Worm (Caenorhabditis elegans) whole organism, L2 larva: Measurements from ENCODE around the gene F17A2.13.

ENCODE experiments used
- C34F6.9 ChIP-seq: fragments of 150-350 bp; optimal IDR thresholded peaks from 2 replicates; lab custom pipeline; 2014; ENCODE audit warnings: missing biosample characterization, missing genetic modification characterization
- F13H6.1 ChIP-seq: sonication (generic microtip); optimal IDR thresholded peaks from 2 replicates; lab custom pipeline; 2016; ENCODE audit warnings: missing genetic modification characterization, missing compliant biosample characterization
- R02D3.7 ChIP-seq: fragments of 150-350 bp; optimal IDR thresholded peaks from 2 replicates; lab custom pipeline; 2014; ENCODE audit warnings: missing biosample characterization, missing genetic modification characterization
- ZK546.5 ChIP-seq: sonication (generic microtip); optimal IDR thresholded peaks from 2 replicates; lab custom pipeline; 2017; ENCODE audit warnings: missing biosample characterization, missing genetic modification characterization
- aly-2 ChIP-seq: fragments of 150-350 bp; optimal IDR thresholded peaks from 2 replicates; lab custom pipeline; 2014; ENCODE audit warnings: missing biosample characterization, missing genetic modification characterization
- ama-1 ChIP-seq: fragments of 150-350 bp; optimal IDR thresholded peaks from 2 replicates; lab custom pipeline; 2018; ENCODE audit warnings: inconsistent platforms
- ceh-16 ChIP-seq: fragments of 150-350 bp; optimal IDR thresholded peaks from 2 replicates; lab custom pipeline; 2014; ENCODE audit warnings: missing biosample characterization, missing genetic modification characterization
- ceh-82 ChIP-seq: fragments of 150-350 bp; optimal IDR thresholded peaks from 2 replicates; lab custom pipeline; 2014; ENCODE audit warnings: missing biosample characterization, missing genetic modification characterization
- crh-2 ChIP-seq: sonication (generic microtip); optimal IDR thresholded peaks from 2 replicates; lab custom pipeline; 2017; ENCODE audit warnings: missing biosample characterization, missing genetic modification characterization
- dmd-4 ChIP-seq: sonication (generic microtip); optimal IDR thresholded peaks from 2 replicates; lab custom pipeline; 2017; ENCODE audit warnings: missing biosample characterization, missing genetic modification characterization
- egl-27 ChIP-seq: sonication (generic microtip); optimal IDR thresholded peaks from 3 replicates; lab custom pipeline; 2017; ENCODE audit warnings: missing biosample characterization, missing genetic modification reagents, missing genetic modification characterization
- elt-1 ChIP-seq: fragments of 150-350 bp; optimal IDR thresholded peaks from 2 replicates; lab custom pipeline; 2014; ENCODE audit warnings: missing biosample characterization, missing genetic modification characterization
- elt-3 ChIP-seq: sonication (generic microtip); optimal IDR thresholded peaks from 2 replicates; lab custom pipeline; 2017; ENCODE audit warnings: missing biosample characterization, missing genetic modification characterization
- gmeb-1 ChIP-seq: fragments of 150-350 bp; optimal IDR thresholded peaks from 2 replicates; lab custom pipeline; 2014; ENCODE audit warnings: missing biosample characterization, missing genetic modification characterization
- lin-13 ChIP-seq: fragments of 150-350 bp; optimal IDR thresholded peaks from 2 replicates; lab custom pipeline; 2014; ENCODE audit warnings: missing biosample characterization, missing genetic modification reagents, missing genetic modification characterization
- lin-39 ChIP-seq: fragments of 150-350 bp; optimal IDR thresholded peaks from 2 replicates; lab custom pipeline; 2014; ENCODE audit warnings: missing biosample characterization, missing genetic modification reagents, missing genetic modification characterization
- lsy-2 ChIP-seq, 2 experiments: fragments of 150-350 bp in 1 of 2; sonication (generic microtip) in 1 of 2; optimal IDR thresholded peaks; 2 replicates each; lab custom pipeline; 2014 to 2017; ENCODE audit warnings: missing biosample characterization in 2 of 2, missing genetic modification characterization in 2 of 2
- mab-5 ChIP-seq: fragments of 150-350 bp; optimal IDR thresholded peaks from 2 replicates; lab custom pipeline; 2014; ENCODE audit warnings: missing biosample characterization, missing genetic modification characterization
- mdl-1 ChIP-seq, 2 experiments: fragments of 150-350 bp in 1 of 2; sonication (generic microtip) in 1 of 2; optimal IDR thresholded peaks; 2 replicates each; lab custom pipeline; 2017; ENCODE audit warnings: missing biosample characterization in 2 of 2, missing genetic modification characterization in 2 of 2
- nhr-10 ChIP-seq: sonication (generic microtip); optimal IDR thresholded peaks from 2 replicates; lab custom pipeline; 2017; ENCODE audit warnings: missing biosample characterization, missing genetic modification characterization
- nhr-11 ChIP-seq: fragments of 150-350 bp; optimal IDR thresholded peaks from 2 replicates; lab custom pipeline; 2014; ENCODE audit warnings: missing biosample characterization, missing genetic modification characterization
- nhr-12 ChIP-seq: fragments of 150-350 bp; optimal IDR thresholded peaks from 2 replicates; lab custom pipeline; 2014; ENCODE audit warnings: missing biosample characterization, missing genetic modification characterization
- nhr-21 ChIP-seq: fragments of 150-350 bp; optimal IDR thresholded peaks from 2 replicates; lab custom pipeline; 2014; ENCODE audit warnings: missing biosample characterization, missing genetic modification characterization
- nhr-23 ChIP-seq: fragments of 150-350 bp; optimal IDR thresholded peaks from 2 replicates; lab custom pipeline; 2014; ENCODE audit warnings: missing biosample characterization, missing genetic modification reagents, missing genetic modification characterization
- nhr-237 ChIP-seq: fragments of 150-350 bp; optimal IDR thresholded peaks from 2 replicates; lab custom pipeline; 2014; ENCODE audit warnings: missing biosample characterization, missing genetic modification characterization
- nhr-25 ChIP-seq: fragments of 150-350 bp; sonication (generic microtip); optimal IDR thresholded peaks from 3 replicates; lab custom pipeline; 2014; ENCODE audit warnings: missing biosample characterization, missing genetic modification characterization
- nhr-6 ChIP-seq: fragments of 150-350 bp; optimal IDR thresholded peaks from 2 replicates; lab custom pipeline; 2014; ENCODE audit warnings: missing biosample characterization, missing genetic modification characterization
- nhr-77 ChIP-seq: fragments of 150-350 bp; optimal IDR thresholded peaks from 2 replicates; lab custom pipeline; 2014; ENCODE audit warnings: missing biosample characterization, missing genetic modification characterization
- peb-1 ChIP-seq: fragments of 150-350 bp; optimal IDR thresholded peaks from 2 replicates; lab custom pipeline; 2014; ENCODE audit warnings: missing biosample characterization, missing genetic modification characterization
- sma-3 ChIP-seq: sonication (generic microtip); optimal IDR thresholded peaks from 2 replicates; lab custom pipeline; 2016; ENCODE audit warnings: missing genetic modification reagents, missing genetic modification characterization, missing compliant biosample characterization
- sma-9 ChIP-seq, 2 experiments: fragments of 150-350 bp in 1 of 2; sonication (generic microtip) in 1 of 2; optimal IDR thresholded peaks; 2 replicates each; lab custom pipeline; 2014 to 2016; ENCODE audit warnings: missing genetic modification characterization in 2 of 2, mild to moderate bottlenecking in 1 of 2, missing biosample characterization in 1 of 2, missing compliant biosample characterization in 1 of 2, missing genetic modification reagents in 1 of 2, moderate library complexity in 1 of 2
- snpc-4 ChIP-seq: fragments of 150-350 bp; optimal IDR thresholded peaks from 2 replicates; lab custom pipeline; 2014; ENCODE audit warnings: missing biosample characterization, missing genetic modification characterization
- unc-39 ChIP-seq: fragments of 150-350 bp; optimal IDR thresholded peaks from 2 replicates; lab custom pipeline; 2014; ENCODE audit warnings: missing biosample characterization, missing genetic modification characterization
- unc-55 ChIP-seq: fragments of 150-350 bp; sonication (generic microtip); optimal IDR thresholded peaks from 3 replicates; lab custom pipeline; 2014; ENCODE audit warnings: missing biosample characterization, missing genetic modification reagents, missing genetic modification characterization
- unc-62 ChIP-seq: fragments of 150-350 bp; optimal IDR thresholded peaks from 2 replicates; lab custom pipeline; 2014; ENCODE audit warnings: missing biosample characterization, missing genetic modification reagents, missing genetic modification characterization
- zag-1 ChIP-seq: fragments of 150-350 bp; optimal IDR thresholded peaks from 2 replicates; lab custom pipeline; 2014; ENCODE audit warnings: missing biosample characterization, missing genetic modification characterization
- ztf-1 ChIP-seq: fragments of 200-800 bp; sonication (Bioruptor generic); conservative IDR thresholded peaks from 2 replicates; pipeline ENCODE4 v1.3.6; 2022; ENCODE audit warnings: missing genetic modification characterization, missing compliant biosample characterization
- ztf-4 ChIP-seq: fragments of 150-350 bp; optimal IDR thresholded peaks from 2 replicates; lab custom pipeline; 2014; ENCODE audit warnings: missing biosample characterization, missing genetic modification characterization

F17A2.13 gene

ce11 chrX:12362951-12363486 is 41.6 kb downstream of the F17A2.13 start (continued):
- TF ChIP-seq mab-5 (tag; lab: Kevin White, UChicago) (peak; percentile 97), sma-9 (GFP tag; optimal IDR thresholded peaks at IDR 0.05; lab: Kevin White, UChicago) (peak; percentile 98), sma-9 (tag; optimal IDR thresholded peaks at IDR 0.05; lab: Kevin White, UChicago) (no peak), ZK546.5 (peak; percentile 63), nhr-21 (peak; percentile 99), egl-27 (tag; lab: Kevin White, UChicago) (peak; percentile 98), R02D3.7 (tag; lab: Kevin White, UChicago) (peak; percentile 75), elt-1 (tag; lab: Kevin White, UChicago) (no peak), nhr-10 (tag; lab: Kevin White, UChicago) (peak; percentile 97), lin-13 (GFP tag; lab: Kevin White, UChicago) (peak; percentile 98), F13H6.1 (tag; lab: Kevin White, UChicago) (peak; percentile 97), mdl-1 (tag; optimal IDR thresholded peaks at IDR 0.05; lab: Kevin White, UChicago) (peak; percentile 69 to 91), nhr-12 (tag; lab: Kevin White, UChicago) (peak; percentile 40), snpc-4 (tag; lab: Kevin White, UChicago) (peak; percentile 87), ceh-82 (tag; lab: Kevin White, UChicago) (peak; percentile 89), unc-55 (GFP tag; lab: Kevin White, UChicago) (peak; percentile 99), nhr-23 (tag; lab: Kevin White, UChicago) (no peak), peb-1 (tag; lab: Kevin White, UChicago) (no peak), nhr-11 (peak; percentile 81), zag-1 (tag; lab: Kevin White, UChicago) (peak; percentile 92), nhr-6 (tag; lab: Kevin White, UChicago) (peak; percentile 99), unc-62 (peak; percentile 87), unc-39 (no peak), nhr-237 (peak; percentile 96), ceh-16 (peak; percentile 54)
- TF ChIP-seq, all 48 proteins: peak for 41

DNA sequence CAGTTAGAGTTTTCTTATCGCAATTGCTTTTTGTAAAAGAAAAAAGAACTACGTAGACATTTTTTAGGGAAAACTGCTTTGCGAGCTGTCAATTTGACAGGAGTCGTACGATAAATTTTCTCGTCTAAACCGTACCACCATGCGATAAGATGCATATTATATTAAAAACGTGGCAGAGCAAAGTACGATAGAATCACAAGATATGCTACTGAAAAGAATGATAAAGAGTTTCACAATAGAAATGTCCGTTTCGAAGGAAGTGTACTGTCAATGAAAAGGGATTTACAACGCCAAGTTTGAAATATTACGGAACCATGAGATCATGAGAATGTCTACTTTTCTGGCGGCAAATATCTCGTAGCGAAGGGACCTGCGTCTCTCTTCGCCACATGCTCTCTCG is 43.3 kb downstream of the F17A2.13 start, which contains the start of gene F19H6.5:
TSS of gene F19H6.5 (minus strand) at position 101 of the 400 bp plus-strand sequence.
- TF ChIP-seq ceh-82 (tag; lab: Kevin White, UChicago) (no peak), nhr-21 (no peak), ama-1 (no peak), nhr-237 (no peak), dmd-4 (tag; lab: Kevin White, UChicago) (no peak), lsy-2 (tag; optimal IDR thresholded peaks at IDR 0.05; lab: Kevin White, UChicago) (no peak), unc-55 (GFP tag; lab: Kevin White, UChicago) (no peak), C34F6.9 (tag; lab: Kevin White, UChicago) (no peak), elt-3 (tag; lab: Kevin White, UChicago) (no peak), nhr-11 (no peak), aly-2 (tag; lab: Kevin White, UChicago) (no peak), ztf-4 (tag; lab: Kevin White, UChicago) (no peak), gmeb-1 (tag; lab: Kevin White, UChicago) (no peak), nhr-77 (tag; lab: Kevin White, UChicago) (no peak), unc-39 (no peak), ztf-1 (GFP tag; lab: Robert Waterston, UW) (no peak), ceh-16 (no peak), mab-5 (tag; lab: Kevin White, UChicago) (no peak)

DNA sequence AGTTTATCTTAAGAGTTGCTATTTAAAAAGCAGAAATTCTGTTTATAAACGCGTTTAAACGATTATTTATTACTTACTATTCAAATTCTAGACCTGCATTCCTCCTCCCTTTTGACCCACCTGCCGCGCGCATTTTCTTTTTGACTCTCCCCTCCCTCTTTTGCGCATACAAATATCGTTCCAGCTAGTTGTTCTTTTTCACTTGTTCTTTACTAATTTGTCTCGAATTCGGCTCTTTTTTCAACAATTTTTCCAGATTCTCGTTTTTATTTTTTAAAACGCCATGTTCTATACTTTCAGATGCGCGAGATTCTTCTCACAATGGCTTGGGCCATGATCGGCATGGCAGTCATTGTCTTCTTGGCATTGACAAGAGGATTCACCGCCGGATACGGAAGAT is 43.9 kb downstream of the F17A2.13 start, which contains the start of gene F19H6.4:
TSS of gene F19H6.4 (plus strand) at position 301 of the 400 bp plus-strand sequence.
- TF ChIP-seq dmd-4 (tag; lab: Kevin White, UChicago) (no peak), nhr-25 (tag; lab: Kevin White, UChicago) (no peak), lsy-2 (tag; optimal IDR thresholded peaks at IDR 0.05; lab: Kevin White, UChicago) (no peak), aly-2 (tag; lab: Kevin White, UChicago) (no peak), R02D3.7 (tag; lab: Kevin White, UChicago) (no peak), mdl-1 (tag; optimal IDR thresholded peaks at IDR 0.05; lab: Kevin White, UChicago) (no peak), nhr-11 (no peak), sma-3 (GFP tag; lab: Kevin White, UChicago) (no peak), ceh-16 (no peak), nhr-237 (no peak), crh-2 (tag; lab: Kevin White, UChicago) (no peak), nhr-23 (tag; lab: Kevin White, UChicago) (no peak), unc-62 (no peak), peb-1 (tag; lab: Kevin White, UChicago) (no peak), lin-39 (tag; lab: Kevin White, UChicago) (no peak)
